Fruit fly (Drosophila melanogaster) whole organism, wandering third instar larva: Measurements from ENCODE around the gene smash.

ENCODE experiments used
- Abd-B ChIP-seq: fragments of >200 bp; optimal IDR thresholded peaks from 2 replicates; lab custom pipeline; 2017; ENCODE audit warnings: missing biosample characterization, missing genetic modification characterization
- CG32264 ChIP-seq: fragments of 200-800 bp; sonication (Bioruptor generic); optimal IDR thresholded peaks from 2 replicates; lab custom pipeline; 2016; ENCODE audit warnings: missing biosample characterization, missing genetic modification characterization
- CG9705 ChIP-seq: fragments of 200-800 bp; sonication (Bioruptor generic); optimal IDR thresholded peaks from 2 replicates; lab custom pipeline; 2018; ENCODE audit warnings: missing biosample characterization, mild to moderate bottlenecking, missing genetic modification characterization
- CrebA ChIP-seq: fragments of 200-800 bp; sonication (Bioruptor generic); optimal IDR thresholded peaks from 2 replicates; lab custom pipeline; 2016; ENCODE audit warnings: missing biosample characterization, mild to moderate bottlenecking, missing genetic modification characterization, borderline replicate concordance
- Dfd ChIP-seq: fragments of >200 bp; optimal IDR thresholded peaks from 2 replicates; lab custom pipeline; 2017; ENCODE audit warnings: missing biosample characterization, missing genetic modification characterization
- Dif ChIP-seq: fragments of 200-275, 200-300 bp; sonication (Bioruptor generic); optimal IDR thresholded peaks from 2 replicates; lab custom pipeline; 2018; ENCODE audit warnings: missing biosample characterization, missing genetic modification characterization; ENCODE audit not compliant: partially characterized antibody
- GATAd ChIP-seq: sonication (Bioruptor generic); optimal IDR thresholded peaks from 2 replicates; lab custom pipeline; 2016; ENCODE audit warnings: missing biosample characterization, missing genetic modification characterization
- HLH106 ChIP-seq: fragments of 200-800 bp; optimal IDR thresholded peaks from 3 replicates; lab custom pipeline; 2019; ENCODE audit warnings: missing biosample characterization, mild to moderate bottlenecking, missing genetic modification characterization, moderate library complexity
- Hnf4 ChIP-seq: fragments of 200-800 bp; sonication (Bioruptor generic); optimal IDR thresholded peaks from 2 replicates; lab custom pipeline; 2016; ENCODE audit warnings: missing biosample characterization, mild to moderate bottlenecking, missing genetic modification characterization
- Hr78 ChIP-seq: fragments of >200 bp; optimal IDR thresholded peaks from 2 replicates; lab custom pipeline; 2017; ENCODE audit warnings: missing biosample characterization, missing genetic modification characterization
- Hr83 ChIP-seq: fragments of 200-300 bp; sonication (Bioruptor generic); optimal IDR thresholded peaks from 2 replicates; lab custom pipeline; 2016; ENCODE audit warnings: missing biosample characterization, mild to moderate bottlenecking, missing genetic modification characterization, moderate library complexity; ENCODE audit not compliant: poor library complexity, severe bottlenecking
- Jra ChIP-seq: sonication (Bioruptor generic); optimal IDR thresholded peaks from 2 replicates; lab custom pipeline; 2016; ENCODE audit warnings: missing biosample characterization, missing genetic modification characterization
- Mio ChIP-seq: sonication (Bioruptor generic); optimal IDR thresholded peaks from 2 replicates; lab custom pipeline; 2016; ENCODE audit warnings: missing biosample characterization, missing genetic modification characterization
- Myc ChIP-seq: fragments of >200 bp; optimal IDR thresholded peaks from 2 replicates; lab custom pipeline; 2017
- N ChIP-seq: fragments of >200 bp; optimal IDR thresholded peaks from 2 replicates; lab custom pipeline; 2018; ENCODE audit warnings: missing biosample characterization, missing external identifiers, missing genetic modification characterization
- OdsH ChIP-seq: fragments of 200-800 bp; sonication (Bioruptor generic); optimal IDR thresholded peaks from 2 replicates; lab custom pipeline; 2016; ENCODE audit warnings: missing biosample characterization, mild to moderate bottlenecking, missing genetic modification characterization
- Rel ChIP-seq, 2 experiments: fragments of 200-800 bp; sonication (Bioruptor generic) in 1 of 2; optimal IDR thresholded peaks; 2 replicates in 1 of 2; 3 replicates in 1 of 2; lab custom pipeline; 2016 to 2019; ENCODE audit warnings: mild to moderate bottlenecking in 2 of 2, missing biosample characterization in 2 of 2, missing genetic modification characterization in 2 of 2, moderate library complexity in 1 of 2
- Sp1 ChIP-seq: fragments of 200-800 bp; sonication (Bioruptor generic); optimal IDR thresholded peaks from 3 replicates; lab custom pipeline; 2019; ENCODE audit warnings: missing biosample characterization, mild to moderate bottlenecking, missing genetic modification characterization, moderate library complexity
- Vsx2 ChIP-seq: fragments of 200-300, 225-300 bp; sonication (Bioruptor generic); optimal IDR thresholded peaks from 2 replicates; lab custom pipeline; 2018; ENCODE audit warnings: missing biosample characterization, missing genetic modification characterization; ENCODE audit not compliant: partially characterized antibody
- br ChIP-seq: fragments of 200-800 bp; sonication (Bioruptor generic); optimal IDR thresholded peaks from 2 replicates; lab custom pipeline; 2016; ENCODE audit warnings: missing biosample characterization, missing genetic modification characterization
- brk ChIP-seq: fragments of 200-800 bp; sonication (Bioruptor generic); optimal IDR thresholded peaks from 2 replicates; lab custom pipeline; 2016; ENCODE audit warnings: missing biosample characterization, mild to moderate bottlenecking, missing genetic modification characterization
- dl ChIP-seq, 2 experiments: fragments of 175-275, 200-275 bp in 1 of 2; fragments of 200-275 bp in 1 of 2; sonication (Bioruptor generic); optimal IDR thresholded peaks; lab custom pipeline; 2018; ENCODE audit warnings: mild to moderate bottlenecking in 2 of 2, missing biosample characterization in 2 of 2, missing genetic modification characterization in 2 of 2, moderate library complexity in 2 of 2; ENCODE audit not compliant: partially characterized antibody in 2 of 2, insufficient read depth in 1 of 2
- dmrt93B ChIP-seq: fragments of 200-800 bp; sonication (Bioruptor generic); optimal IDR thresholded peaks from 2 replicates; lab custom pipeline; 2018; ENCODE audit warnings: missing biosample characterization, mild to moderate bottlenecking, missing genetic modification characterization
- dsf ChIP-seq: sonication (Bioruptor generic); optimal IDR thresholded peaks from 2 replicates; lab custom pipeline; 2016; ENCODE audit warnings: missing biosample characterization, missing genetic modification characterization, borderline replicate concordance
- ey ChIP-seq: fragments of 200-800 bp; sonication (Bioruptor generic); optimal IDR thresholded peaks from 2 replicates; lab custom pipeline; 2016; ENCODE audit warnings: missing biosample characterization, missing genetic modification characterization
- foxo ChIP-seq, 2 experiments: fragments of 200-800 bp; sonication (Bioruptor generic); optimal IDR thresholded peaks; 2 replicates in 1 of 2; 3 replicates in 1 of 2; lab custom pipeline; 2016 to 2017; ENCODE audit warnings: missing biosample characterization in 2 of 2, missing genetic modification characterization in 2 of 2
- fru ChIP-seq: fragments of 200-800 bp; sonication (Bioruptor generic); optimal IDR thresholded peaks from 3 replicates; lab custom pipeline; 2016; ENCODE audit warnings: missing biosample characterization, mild to moderate bottlenecking, missing genetic modification characterization
- h ChIP-seq: fragments of 200-800 bp; sonication (Bioruptor generic); optimal IDR thresholded peaks from 3 replicates; lab custom pipeline; 2016; ENCODE audit warnings: missing biosample characterization, mild to moderate bottlenecking, missing genetic modification characterization
- jim ChIP-seq: fragments of 175-275, 200-325 bp; sonication (Bioruptor generic); optimal IDR thresholded peaks from 2 replicates; lab custom pipeline; 2016; ENCODE audit warnings: missing biosample characterization, mild to moderate bottlenecking, missing genetic modification characterization
- lola ChIP-seq: fragments of >200 bp; optimal IDR thresholded peaks from 2 replicates; lab custom pipeline; 2017; ENCODE audit warnings: missing biosample characterization, missing genetic modification characterization
- pan ChIP-seq: fragments of >200 bp; optimal IDR thresholded peaks from 2 replicates; lab custom pipeline; 2017
- psq ChIP-seq: fragments of 200-800 bp; sonication (Bioruptor generic); optimal IDR thresholded peaks from 3 replicates; lab custom pipeline; 2017; ENCODE audit warnings: missing biosample characterization, mild to moderate bottlenecking, missing genetic modification characterization, moderate library complexity
- rgr ChIP-seq: fragments of 200-800 bp; sonication (Bioruptor generic); optimal IDR thresholded peaks from 3 replicates; lab custom pipeline; 2016; ENCODE audit warnings: missing biosample characterization, mild to moderate bottlenecking, missing genetic modification characterization
- sage ChIP-seq: fragments of 200-800 bp; sonication (Bioruptor generic); optimal IDR thresholded peaks from 2 replicates; lab custom pipeline; 2016; ENCODE audit warnings: missing biosample characterization, mild to moderate bottlenecking, missing genetic modification characterization
- sv ChIP-seq: fragments of 200-800 bp; sonication (Bioruptor generic); optimal IDR thresholded peaks from 3 replicates; lab custom pipeline; 2016; ENCODE audit warnings: missing biosample characterization, missing genetic modification characterization
- tai ChIP-seq: sonication (Bioruptor generic); optimal IDR thresholded peaks from 2 replicates; lab custom pipeline; 2016; ENCODE audit warnings: missing biosample characterization, missing genetic modification characterization
- usp ChIP-seq: fragments of >200 bp; optimal IDR thresholded peaks from 2 replicates; lab custom pipeline; 2017; ENCODE audit warnings: missing biosample characterization, missing genetic modification characterization
- woc ChIP-seq: sonication (Bioruptor generic); optimal IDR thresholded peaks from 2 replicates; lab custom pipeline; 2016; ENCODE audit warnings: missing biosample characterization, mild to moderate bottlenecking, missing genetic modification characterization

Gene smash

DNA sequence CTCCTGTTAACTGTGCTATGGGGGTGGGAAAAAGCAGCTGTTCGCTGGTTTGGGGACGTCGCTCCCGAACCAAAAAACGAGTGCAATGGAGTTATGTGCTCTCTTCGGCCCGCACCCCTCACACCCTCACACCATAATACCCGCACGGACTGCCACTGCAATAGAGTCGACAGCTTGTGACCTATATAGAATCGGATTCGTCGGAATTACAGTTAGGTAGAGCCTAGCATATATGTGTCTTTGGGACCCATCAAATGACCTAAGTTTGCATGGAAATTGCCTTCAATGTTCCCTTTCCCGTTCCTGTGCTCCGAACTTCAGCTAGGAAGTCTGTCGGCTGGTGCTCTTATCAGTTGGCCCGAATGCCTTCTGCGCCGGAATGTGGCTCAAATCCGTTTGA lies 4.8 kb downstream of the smash start:
- no peak for TF ChIP-seq brk
- TF ChIP-seq CG32264 (GFP tag; lab: Kevin White, UChicago), result no peak
- no peak for TF ChIP-seq CG9705 (GFP tag; lab: Kevin White, UChicago)
- no peak for TF ChIP-seq lola (GFP tag; lab: Kevin White, UChicago)
- TF ChIP-seq Dif, result no peak
- no peak for TF ChIP-seq rgr (GFP tag; lab: Kevin White, UChicago)
- no peak for TF ChIP-seq sv
- TF ChIP-seq jim, result no peak
- TF ChIP-seq, all 38 proteins: peak for 0

dm6 chr3R:4664947-4665346 lies 5.6 kb downstream of the smash start:
- TF ChIP-seq Dfd (no peak), fru (GFP tag; lab: Kevin White, UChicago) (peak; percentile 96), tai (peak; percentile 98), h (GFP tag; lab: Kevin White, UChicago) (peak; percentile 98), dl (GFP tag; optimal IDR thresholded peaks at IDR 0.05; lab: Kevin White, UChicago; ENCODE audit: insufficient read depth in 1 of 2, partially characterized antibody in 2 of 2) (no peak), GATAd (peak; percentile 95), pan (no peak), psq (GFP tag; lab: Kevin White, UChicago) (peak; percentile 93), usp (GFP tag; lab: Kevin White, UChicago) (no peak), CG9705 (GFP tag; lab: Kevin White, UChicago) (peak; percentile 93), CrebA (GFP tag; lab: Kevin White, UChicago) (peak; percentile 85), Vsx2 (GFP tag; lab: Kevin White, UChicago) (no peak), ey (GFP tag; lab: Kevin White, UChicago) (peak; percentile 91), HLH106 (tag; lab: Kevin White, UChicago) (peak; percentile 88), OdsH (peak; percentile 98), lola (GFP tag; lab: Kevin White, UChicago) (no peak), Rel (GFP tag; optimal IDR thresholded peaks at IDR 0.05; lab: Kevin White, UChicago) (peak; percentile 57), Rel (tag; optimal IDR thresholded peaks at IDR 0.05; lab: Kevin White, UChicago) (peak; percentile 69), jim (peak; percentile 96), Hnf4 (GFP tag; lab: Kevin White, UChicago) (peak; percentile 99), dsf (GFP tag; lab: Kevin White, UChicago) (peak; percentile 95), Sp1 (GFP tag; lab: Kevin White, UChicago) (peak; percentile 96), Hr83 (peak; percentile 99), woc (GFP tag; lab: Kevin White, UChicago) (peak; percentile 76), CG32264 (GFP tag; lab: Kevin White, UChicago) (peak; percentile 95), foxo (GFP tag; optimal IDR thresholded peaks at IDR 0.05; lab: Kevin White, UChicago) (peak; percentile 83 to 95), Myc (lab: Kevin White, UChicago) (no peak), sv (no peak), brk (peak; percentile 96), sage (GFP tag; lab: Kevin White, UChicago) (peak; percentile 94), rgr (GFP tag; lab: Kevin White, UChicago) (peak; percentile 99), br (GFP tag; lab: Kevin White, UChicago) (peak; percentile 98), Jra (peak; percentile 98), dmrt93B (GFP tag; lab: Kevin White, UChicago) (peak; percentile 92), N (GFP tag; lab: Kevin White, UChicago) (no peak), Mio (peak; percentile 89), Hr78 (GFP tag; lab: Kevin White, UChicago) (no peak), Abd-B (no peak), Dif (no peak)

dm6 chr3R:4666014-4666652 lies 6.8 kb downstream of the smash start:
- no peak for TF ChIP-seq Mio
- no peak for TF ChIP-seq Vsx2 (GFP tag; lab: Kevin White, UChicago)
- TF ChIP-seq usp (GFP tag; lab: Kevin White, UChicago), result no peak
